Worm (Caenorhabditis elegans) whole organism, young adult: Measurements from ENCODE around the gene Y39A1A.21.

Source experiments
- B0336.3 ChIP-seq: fragments of 200-800 bp; sonication (Bioruptor generic); IDR thresholded peaks from 2 replicates; pipeline ENCODE4 v1.3.6; 2022; ENCODE audit warnings: missing genetic modification characterization, missing compliant biosample characterization
- C06A6.2 ChIP-seq: fragments of 200-800 bp; sonication (Bioruptor generic); conservative IDR thresholded peaks from 2 replicates; pipeline ENCODE4 v1.3.6; 2022; ENCODE audit warnings: missing genetic modification characterization, missing compliant biosample characterization
- D2030.7 ChIP-seq: fragments of 200-800 bp; sonication (Bioruptor generic); IDR thresholded peaks from 2 replicates; pipeline ENCODE4 v1.3.6; 2022; ENCODE audit warnings: missing genetic modification reagents, missing genetic modification characterization, missing compliant biosample characterization
- F49E8.2 ChIP-seq: sonication (generic microtip); optimal IDR thresholded peaks from 3 replicates; lab custom pipeline; 2017; ENCODE audit warnings: missing genetic modification characterization, mild to moderate bottlenecking, missing compliant biosample characterization, antibody characterized with exemption, moderate library complexity; ENCODE audit not compliant: insufficient read depth
- K11D2.4 ChIP-seq: fragments of 200-800 bp; sonication (Bioruptor generic); IDR thresholded peaks from 2 replicates; pipeline ENCODE4 v1.3.6; 2022; ENCODE audit warnings: missing genetic modification reagents, missing genetic modification characterization, missing compliant biosample characterization
- T07F8.4 ChIP-seq: sonication (generic microtip); optimal IDR thresholded peaks from 2 replicates; lab custom pipeline; 2016; ENCODE audit warnings: mild to moderate bottlenecking, missing genetic modification characterization, moderate library complexity, missing compliant biosample characterization
- Y56A3A.18 ChIP-seq: fragments of 200-800 bp; sonication (Bioruptor generic); IDR thresholded peaks from 2 replicates; pipeline ENCODE4 v1.3.6; 2022; ENCODE audit warnings: missing genetic modification reagents, missing genetic modification characterization, missing compliant biosample characterization
- ZK185.1 ChIP-seq: sonication (generic microtip); optimal IDR thresholded peaks from 2 replicates; lab custom pipeline; 2016; ENCODE audit warnings: mild to moderate bottlenecking, missing genetic modification characterization, missing compliant biosample characterization; ENCODE audit not compliant: poor library complexity, severe bottlenecking
- akir-1 ChIP-seq: fragments of 200-800 bp; sonication (Bioruptor generic); optimal IDR thresholded peaks from 2 replicates; lab custom pipeline; 2018; ENCODE audit warnings: mild to moderate bottlenecking, missing genetic modification characterization, moderate library complexity, missing compliant biosample characterization
- athp-1 ChIP-seq: sonication (generic microtip); optimal IDR thresholded peaks from 2 replicates; lab custom pipeline; 2017; ENCODE audit warnings: mild to moderate bottlenecking, missing genetic modification characterization, missing compliant biosample characterization
- ceh-40 ChIP-seq: fragments of 200-800 bp; sonication (Bioruptor generic); IDR thresholded peaks from 2 replicates; pipeline ENCODE4 v1.3.6; 2022; ENCODE audit warnings: missing genetic modification characterization, missing compliant biosample characterization
- egl-18 ChIP-seq: fragments of 200-800 bp; sonication (Bioruptor generic); IDR thresholded peaks from 2 replicates; pipeline ENCODE4 v1.3.6; 2022; ENCODE audit warnings: missing genetic modification reagents, missing genetic modification characterization, missing compliant biosample characterization
- ekl-4 ChIP-seq: fragments of 200-800 bp; sonication (Bioruptor generic); IDR thresholded peaks from 2 replicates; pipeline ENCODE4 v1.3.6; 2022; ENCODE audit warnings: missing genetic modification reagents, missing genetic modification characterization, missing compliant biosample characterization
- fkh-3 ChIP-seq: sonication (generic microtip); optimal IDR thresholded peaks from 2 replicates; lab custom pipeline; 2016; ENCODE audit warnings: mild to moderate bottlenecking, missing genetic modification characterization, missing compliant biosample characterization
- gei-17 ChIP-seq: fragments of 200-800 bp; sonication (Bioruptor generic); optimal IDR thresholded peaks from 2 replicates; lab custom pipeline; 2018; ENCODE audit warnings: mild to moderate bottlenecking, missing genetic modification characterization, missing compliant biosample characterization
- him-1 ChIP-seq: sonication (generic microtip); optimal IDR thresholded peaks from 2 replicates; lab custom pipeline; 2016; ENCODE audit warnings: missing genotype, missing genetic modification reagents, missing genetic modification characterization, missing compliant biosample characterization
- hlh-26 ChIP-seq: fragments of 200-800 bp; sonication (Bioruptor generic); conservative IDR thresholded peaks from 2 replicates; pipeline ENCODE4 v1.3.6; 2022; ENCODE audit warnings: missing genetic modification reagents, missing genetic modification characterization, missing compliant biosample characterization
- hmg-1.2 ChIP-seq: fragments of 200-800 bp; sonication (Bioruptor generic); IDR thresholded peaks from 2 replicates; pipeline ENCODE4 v1.3.6; 2022; ENCODE audit warnings: missing genetic modification reagents, missing genetic modification characterization, missing compliant biosample characterization
- hrde-1 ChIP-seq: sonication (generic microtip); optimal IDR thresholded peaks from 2 replicates; lab custom pipeline; 2016; ENCODE audit warnings: missing genetic modification characterization, mild to moderate bottlenecking, missing compliant biosample characterization, moderate library complexity, missing genotype, missing genetic modification reagents, borderline replicate concordance
- hsf-1 ChIP-seq: fragments of 200-800 bp; sonication (Bioruptor generic); IDR thresholded peaks from 2 replicates; pipeline ENCODE4 v1.3.6; 2022; ENCODE audit warnings: missing genetic modification reagents, missing genetic modification characterization, missing compliant biosample characterization
- lag-1 ChIP-seq: fragments of 200-800 bp; sonication (Bioruptor generic); IDR thresholded peaks from 2 replicates; pipeline ENCODE4 v1.3.6; 2022; ENCODE audit warnings: missing genetic modification reagents, missing genetic modification characterization, missing compliant biosample characterization
- let-526 ChIP-seq: fragments of 200-800 bp; sonication (Bioruptor generic); IDR thresholded peaks from 2 replicates; pipeline ENCODE4 v1.3.6; 2022; ENCODE audit warnings: missing genetic modification reagents, missing genetic modification characterization, missing compliant biosample characterization
- lin-40 ChIP-seq: sonication (generic microtip); optimal IDR thresholded peaks from 2 replicates; lab custom pipeline; 2016; ENCODE audit warnings: missing genetic modification characterization, mild to moderate bottlenecking, missing compliant biosample characterization, missing genotype, missing genetic modification reagents
- madf-10 ChIP-seq: sonication (generic microtip); optimal IDR thresholded peaks from 2 replicates; lab custom pipeline; 2016; ENCODE audit warnings: mild to moderate bottlenecking, missing genetic modification characterization, missing compliant biosample characterization
- mcd-1 ChIP-seq: fragments of 200-800 bp; sonication (Bioruptor generic); IDR thresholded peaks from 2 replicates; pipeline ENCODE4 v1.3.6; 2022; ENCODE audit warnings: missing genetic modification reagents, missing genetic modification characterization, missing compliant biosample characterization
- nhr-179 ChIP-seq: sonication (generic microtip); optimal IDR thresholded peaks from 2 replicates; lab custom pipeline; 2016; ENCODE audit warnings: mild to moderate bottlenecking, missing genetic modification characterization, missing compliant biosample characterization
- nhr-27 ChIP-seq: fragments of 200-800 bp; sonication (Bioruptor generic); optimal IDR thresholded peaks from 2 replicates; lab custom pipeline; 2018; ENCODE audit warnings: mild to moderate bottlenecking, missing genetic modification characterization, moderate library complexity, missing compliant biosample characterization
- pbrm-1 ChIP-seq: fragments of 200-800 bp; sonication (Bioruptor generic); IDR thresholded peaks from 2 replicates; pipeline ENCODE4 v1.3.6; 2022; ENCODE audit warnings: missing genetic modification reagents, missing genetic modification characterization, missing compliant biosample characterization
- repo-1 ChIP-seq: sonication (generic microtip); optimal IDR thresholded peaks from 2 replicates; lab custom pipeline; 2017; ENCODE audit warnings: mild to moderate bottlenecking, missing genetic modification characterization, missing compliant biosample characterization
- snpc-1.3 ChIP-seq: sonication (generic microtip); optimal IDR thresholded peaks from 2 replicates; lab custom pipeline; 2017; ENCODE audit warnings: missing genetic modification characterization, mild to moderate bottlenecking, missing compliant biosample characterization, antibody characterized with exemption, moderate library complexity, missing genotype, missing genetic modification reagents; ENCODE audit not compliant: insufficient read depth
- tbp1 ChIP-seq: fragments of 200-800 bp; sonication (Bioruptor generic); optimal IDR thresholded peaks from 2 replicates; lab custom pipeline; 2018; ENCODE audit warnings: mild to moderate bottlenecking, missing genetic modification characterization, missing compliant biosample characterization
- unc-130 ChIP-seq: sonication (generic microtip); optimal IDR thresholded peaks from 2 replicates; lab custom pipeline; 2016; ENCODE audit warnings: missing genetic modification reagents, missing genetic modification characterization, missing compliant biosample characterization
- unc-62 ChIP-seq: fragments of 150-350 bp; optimal IDR thresholded peaks from 2 replicates; lab custom pipeline; 2014; ENCODE audit warnings: missing biosample characterization, missing genetic modification reagents, missing genetic modification characterization
- xnd-1 ChIP-seq: sonication (generic microtip); optimal IDR thresholded peaks from 2 replicates; lab custom pipeline; 2016; ENCODE audit warnings: missing genotype, missing genetic modification reagents, missing genetic modification characterization, missing compliant biosample characterization

The Y39A1A.21 gene

DNA sequence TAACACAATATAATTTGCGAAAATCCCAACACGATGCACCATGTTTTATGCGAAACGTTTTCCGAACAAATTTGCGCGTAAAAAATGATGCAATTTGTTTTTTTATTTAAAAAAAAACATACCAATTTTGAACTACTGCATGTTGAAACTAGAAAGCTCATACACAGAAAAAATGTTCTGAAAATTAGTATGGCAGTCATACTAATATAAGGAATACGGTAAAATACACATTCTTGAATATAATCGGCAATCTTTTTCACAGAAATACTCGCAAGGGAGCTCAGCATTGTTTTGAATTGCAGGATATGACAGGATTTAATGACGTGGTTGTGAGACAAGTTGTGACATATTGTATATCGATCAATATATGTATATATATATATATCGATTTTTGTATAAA, 27.9 kb downstream of the Y39A1A.21 start, which contains the start of gene Y39A1A.16:
Gene Y39A1A.16, plus strand, starts transcription at position 301 of the 400 bp plus-strand sequence.
- TF ChIP-seq F49E8.2 (tag; lab: Kevin White, UChicago) = no peak
- TF ChIP-seq fkh-3 (tag; lab: Kevin White, UChicago) = no peak
- no peak for TF ChIP-seq hrde-1
- no peak for TF ChIP-seq xnd-1 (tag; lab: Kevin White, UChicago)
- no peak for TF ChIP-seq lag-1
- TF ChIP-seq pbrm-1 (GFP tag; lab: Robert Waterston, UW) = no peak
- no peak for TF ChIP-seq D2030.7 (GFP tag; lab: Robert Waterston, UW)
- TF ChIP-seq egl-18 (GFP tag; lab: Robert Waterston, UW) = no peak
- TF ChIP-seq ZK185.1 (tag; lab: Kevin White, UChicago) = no peak
- no peak for TF ChIP-seq hsf-1 (GFP tag; lab: Robert Waterston, UW)
- TF ChIP-seq gei-17 (GFP tag; lab: Kevin White, UChicago) = no peak
- TF ChIP-seq let-526 (GFP tag; lab: Robert Waterston, UW) = no peak
- TF ChIP-seq B0336.3 (GFP tag; lab: Robert Waterston, UW) = no peak

DNA sequence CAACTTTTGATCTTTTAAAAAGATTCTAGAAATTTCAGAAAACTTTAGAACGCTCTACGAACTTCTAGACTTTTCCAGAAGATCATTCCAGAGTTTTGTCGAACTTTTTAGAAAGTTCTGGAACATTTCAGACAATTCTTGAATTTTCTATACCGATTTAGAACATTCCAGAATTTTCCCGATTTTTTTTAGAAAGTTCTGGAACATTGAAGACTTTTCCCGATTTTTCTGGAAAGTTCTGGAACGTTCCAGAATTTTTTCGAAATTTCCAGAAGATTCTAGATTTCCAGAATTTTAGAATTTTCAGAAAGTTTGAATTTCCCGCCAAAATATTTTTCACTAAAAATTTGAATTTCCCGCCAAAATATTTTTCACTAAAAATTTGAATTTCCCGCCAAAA, 28.7 kb downstream of the Y39A1A.21 start:
- peak; percentile 94 for TF ChIP-seq hsf-1 (GFP tag; lab: Robert Waterston, UW)

DNA sequence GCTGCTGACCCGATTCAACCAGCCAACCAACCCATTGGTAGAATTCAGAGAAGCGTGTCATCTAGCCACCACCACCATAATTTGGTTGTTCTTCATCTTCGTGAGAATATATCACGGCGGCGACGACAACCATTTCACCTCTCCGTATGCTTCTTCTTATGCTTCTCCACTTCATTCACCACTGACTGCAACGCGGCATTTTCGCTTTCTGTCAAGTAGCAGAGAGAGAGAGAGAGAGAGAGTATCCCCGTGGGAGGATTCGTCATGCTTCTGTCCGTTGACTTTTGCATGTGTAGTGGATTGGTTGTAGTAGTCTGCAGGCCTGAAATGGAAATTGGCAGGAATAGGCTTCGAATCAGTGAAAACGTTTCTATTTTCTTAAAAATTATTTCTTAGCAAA, 34.9 kb downstream of the Y39A1A.21 start:
- TF ChIP-seq hlh-26 (GFP tag; lab: Robert Waterston, UW) = no peak
- no peak for TF ChIP-seq madf-10 (tag; lab: Kevin White, UChicago)
- TF ChIP-seq mcd-1 (GFP tag; lab: Robert Waterston, UW) = no peak
- no peak for TF ChIP-seq lin-40 (tag; lab: Kevin White, UChicago)
- no peak for TF ChIP-seq T07F8.4 (tag; lab: Kevin White, UChicago)
- TF ChIP-seq athp-1 (tag; lab: Kevin White, UChicago) = no peak
- TF ChIP-seq tbp1 (GFP tag; lab: Kevin White, UChicago) = no peak
- TF ChIP-seq ekl-4 = no peak
- no peak for TF ChIP-seq unc-130 (GFP tag; lab: Kevin White, UChicago)
- no peak for TF ChIP-seq unc-62 (GFP tag; lab: Kevin White, UChicago)
- TF ChIP-seq nhr-179 (tag; lab: Kevin White, UChicago) = no peak

DNA sequence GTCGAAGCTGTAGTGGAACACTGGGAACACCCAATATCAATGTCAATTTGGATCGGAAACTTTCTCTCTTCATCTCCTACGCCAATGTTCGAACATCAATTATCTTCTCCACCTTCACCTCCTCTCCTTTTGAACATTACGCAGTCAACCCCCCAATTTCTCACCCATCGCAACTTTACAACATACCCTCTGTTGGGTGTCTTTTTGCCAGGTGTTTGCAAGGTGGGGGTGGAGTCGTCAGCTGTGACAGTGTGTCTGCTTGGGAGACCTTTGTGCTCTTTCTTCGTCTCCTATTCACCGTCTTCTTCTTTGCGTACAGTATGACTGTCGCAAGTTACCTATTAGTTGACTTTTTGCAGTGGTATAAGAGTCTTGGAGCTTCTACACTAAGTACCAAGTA, 40.2 kb downstream of the Y39A1A.21 start:
- TF ChIP-seq snpc-1.3 (tag; lab: Kevin White, UChicago) (no peak), K11D2.4 (no peak), C06A6.2 (GFP tag; lab: Robert Waterston, UW) (no peak), hmg-1.2 (GFP tag; lab: Robert Waterston, UW) (no peak), unc-130 (GFP tag; lab: Kevin White, UChicago) (no peak), akir-1 (no peak), hlh-26 (GFP tag; lab: Robert Waterston, UW) (no peak), nhr-27 (tag; lab: Kevin White, UChicago) (no peak), him-1 (no peak), Y56A3A.18 (GFP tag; lab: Robert Waterston, UW) (no peak), D2030.7 (GFP tag; lab: Robert Waterston, UW) (no peak), madf-10 (tag; lab: Kevin White, UChicago) (no peak), ceh-40 (GFP tag; lab: Robert Waterston, UW) (no peak), lag-1 (no peak), repo-1 (tag; lab: Kevin White, UChicago) (no peak)
